Worm (Caenorhabditis elegans) whole organism, early embryonic: Measurements from ENCODE around the gene T02G5.15.

Source experiments
- B0310.2 ChIP-seq: sonication (generic microtip); optimal IDR thresholded peaks from 2 replicates; lab custom pipeline; 2016; ENCODE audit warnings: mild to moderate bottlenecking, missing genetic modification characterization, missing compliant biosample characterization
- F13C5.2 ChIP-seq: sonication (generic microtip); optimal IDR thresholded peaks from 2 replicates; lab custom pipeline; 2017; ENCODE audit warnings: mild to moderate bottlenecking, missing genetic modification characterization, inconsistent platforms, missing compliant biosample characterization
- aly-1 ChIP-seq: sonication (generic microtip); optimal IDR thresholded peaks from 2 replicates; lab custom pipeline; 2016; ENCODE audit warnings: missing genetic modification characterization, missing compliant biosample characterization
- ama-1 ChIP-seq: fragments of 150-350 bp; optimal IDR thresholded peaks from 2 replicates; lab custom pipeline; 2014
- ceh-13 ChIP-seq: fragments of 200-800 bp; sonication (Bioruptor generic); optimal IDR thresholded peaks from 2 replicates; lab custom pipeline; 2018; ENCODE audit warnings: mild to moderate bottlenecking, missing genetic modification characterization, missing compliant biosample characterization
- ceh-36 ChIP-seq: sonication (generic microtip); optimal IDR thresholded peaks from 2 replicates; lab custom pipeline; 2016; ENCODE audit warnings: missing genetic modification characterization, inconsistent platforms, missing compliant biosample characterization
- ets-7 ChIP-seq: sonication (generic microtip); optimal IDR thresholded peaks from 2 replicates; lab custom pipeline; 2016; ENCODE audit warnings: missing genotype, missing genetic modification characterization, missing compliant biosample characterization
- flt-1 ChIP-seq: fragments of 200-800 bp; sonication (Bioruptor generic); IDR thresholded peaks from 2 replicates; pipeline ENCODE4 v1.3.6; 2022; ENCODE audit warnings: missing genetic modification characterization, missing compliant biosample characterization
- hmbx-1 ChIP-seq: sonication (generic microtip); optimal IDR thresholded peaks from 2 replicates; lab custom pipeline; 2016; ENCODE audit warnings: mild to moderate bottlenecking, missing genetic modification characterization, missing compliant biosample characterization
- hmg-4 ChIP-seq: fragments of 200-800 bp; sonication (Bioruptor generic); optimal IDR thresholded peaks from 2 replicates; lab custom pipeline; 2018; ENCODE audit warnings: mild to moderate bottlenecking, missing genetic modification characterization, missing compliant biosample characterization
- hnd-1 ChIP-seq: sonication (generic microtip); optimal IDR thresholded peaks from 2 replicates; lab custom pipeline; 2016; ENCODE audit warnings: missing genetic modification characterization, missing compliant biosample characterization
- pes-1 ChIP-seq: fragments of 200-800 bp; sonication (Bioruptor generic); IDR thresholded peaks from 2 replicates; pipeline ENCODE4 v1.3.6; 2022; ENCODE audit warnings: missing genetic modification reagents, missing genetic modification characterization, missing compliant biosample characterization
- scrt-1 ChIP-seq: fragments of 200-800 bp; sonication (Bioruptor generic); IDR thresholded peaks from 2 replicates; pipeline ENCODE4 v1.3.6; 2022; ENCODE audit warnings: missing genetic modification characterization, missing compliant biosample characterization
- sea-1 ChIP-seq: fragments of 200-800 bp; sonication (Bioruptor generic); conservative IDR thresholded peaks from 2 replicates; pipeline ENCODE4 v1.3.6; 2022; ENCODE audit warnings: missing genetic modification characterization, missing compliant biosample characterization
- tbx-11 ChIP-seq: fragments of 200-800 bp; sonication (Bioruptor generic); IDR thresholded peaks from 2 replicates; pipeline ENCODE4 v1.3.6; 2022; ENCODE audit warnings: missing genetic modification characterization, missing compliant biosample characterization
- tbx-37 ChIP-seq: fragments of 200-800 bp; sonication (Bioruptor generic); conservative IDR thresholded peaks from 2 replicates; pipeline ENCODE4 v1.3.6; 2022; ENCODE audit warnings: missing genetic modification reagents, missing genetic modification characterization, missing compliant biosample characterization
- tra-4 ChIP-seq: sonication (generic microtip); optimal IDR thresholded peaks from 2 replicates; lab custom pipeline; 2017; ENCODE audit warnings: missing genetic modification characterization, missing compliant biosample characterization

T02G5.15 gene

DNA sequence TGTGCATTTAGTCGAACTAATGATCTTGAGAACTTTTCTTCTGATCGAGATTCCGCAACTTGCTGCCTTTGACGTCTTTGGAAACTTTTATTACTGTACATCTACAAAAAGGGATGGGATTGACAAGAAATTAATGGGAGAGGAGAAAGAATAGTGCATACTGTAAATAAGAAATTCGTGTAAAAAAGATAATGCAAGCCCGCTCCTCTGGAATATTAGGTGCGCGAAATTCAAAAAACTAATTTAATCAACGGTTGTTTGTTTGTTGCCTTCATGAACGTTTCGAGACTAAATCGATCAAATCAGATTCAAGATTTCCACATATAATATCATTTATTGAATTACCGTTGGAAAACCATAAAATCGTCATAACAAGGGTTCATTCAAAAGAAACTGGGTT, 14.3 kb upstream of the T02G5.15 start, which contains the start of gene him-14:
him-14 (minus strand) TSS at position 101 of the 400 bp plus-strand sequence.
- TF ChIP-seq ceh-13 (no peak), aly-1 (no peak), flt-1 (GFP tag; lab: Robert Waterston, UW) (no peak), ama-1 (lab: Kevin White, UChicago) (no peak)

DNA sequence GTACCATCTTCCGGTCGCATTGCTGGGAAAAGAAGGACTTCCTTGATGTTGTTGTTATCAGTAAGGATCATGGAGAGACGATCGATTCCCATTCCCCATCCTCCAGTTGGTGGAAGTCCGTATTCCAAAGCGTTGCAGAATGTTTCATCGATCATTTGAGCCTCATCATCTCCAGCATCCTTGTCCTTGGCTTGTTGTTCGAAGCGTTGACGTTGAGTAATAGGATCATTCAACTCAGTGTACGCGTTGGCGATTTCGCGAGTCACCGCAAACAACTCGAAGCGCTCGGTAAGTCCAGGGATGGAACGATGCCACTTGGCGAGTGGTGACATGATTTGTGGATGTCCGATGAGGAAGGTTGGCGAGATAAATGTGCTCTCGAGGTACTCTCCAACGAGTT, 13.7 kb upstream of the T02G5.15 start:
- TF ChIP-seq ceh-13, result no peak
- TF ChIP-seq flt-1 (GFP tag; lab: Robert Waterston, UW), result no peak
- TF ChIP-seq hmg-4 (GFP tag; lab: Kevin White, UChicago), result no peak
- no peak for TF ChIP-seq ceh-36
- TF ChIP-seq B0310.2 (tag; lab: Kevin White, UChicago), result no peak
- no peak for TF ChIP-seq tra-4
- TF ChIP-seq ama-1 (lab: Kevin White, UChicago), result no peak
- no peak for TF ChIP-seq tbx-11 (GFP tag; lab: Robert Waterston, UW)

DNA sequence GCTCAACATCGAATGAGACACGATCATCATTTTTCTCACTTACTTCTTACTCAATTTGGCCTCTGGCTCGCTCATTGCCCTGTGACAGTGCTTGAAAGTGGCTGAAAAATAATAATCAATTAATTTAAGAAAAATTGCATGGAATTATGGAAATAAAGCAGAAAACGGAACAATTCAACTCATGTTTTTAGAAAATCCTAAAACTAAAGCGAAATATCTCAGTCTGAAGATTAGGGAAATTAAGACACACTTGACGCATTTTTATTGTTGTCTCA, 11.9 kb upstream of the T02G5.15 start, which contains the start of gene kars-1:
kars-1 (minus strand) TSS at position 101 of the 275 bp plus-strand sequence.
- TF ChIP-seq hmbx-1 (tag; lab: Kevin White, UChicago) (no peak), scrt-1 (GFP tag; lab: Robert Waterston, UW) (no peak), ets-7 (tag; lab: Kevin White, UChicago) (no peak), tra-4 (no peak), aly-1 (no peak), hnd-1 (no peak), F13C5.2 (tag; lab: Kevin White, UChicago) (no peak), tbx-37 (GFP tag; lab: Robert Waterston, UW) (no peak), flt-1 (GFP tag; lab: Robert Waterston, UW) (no peak)

DNA sequence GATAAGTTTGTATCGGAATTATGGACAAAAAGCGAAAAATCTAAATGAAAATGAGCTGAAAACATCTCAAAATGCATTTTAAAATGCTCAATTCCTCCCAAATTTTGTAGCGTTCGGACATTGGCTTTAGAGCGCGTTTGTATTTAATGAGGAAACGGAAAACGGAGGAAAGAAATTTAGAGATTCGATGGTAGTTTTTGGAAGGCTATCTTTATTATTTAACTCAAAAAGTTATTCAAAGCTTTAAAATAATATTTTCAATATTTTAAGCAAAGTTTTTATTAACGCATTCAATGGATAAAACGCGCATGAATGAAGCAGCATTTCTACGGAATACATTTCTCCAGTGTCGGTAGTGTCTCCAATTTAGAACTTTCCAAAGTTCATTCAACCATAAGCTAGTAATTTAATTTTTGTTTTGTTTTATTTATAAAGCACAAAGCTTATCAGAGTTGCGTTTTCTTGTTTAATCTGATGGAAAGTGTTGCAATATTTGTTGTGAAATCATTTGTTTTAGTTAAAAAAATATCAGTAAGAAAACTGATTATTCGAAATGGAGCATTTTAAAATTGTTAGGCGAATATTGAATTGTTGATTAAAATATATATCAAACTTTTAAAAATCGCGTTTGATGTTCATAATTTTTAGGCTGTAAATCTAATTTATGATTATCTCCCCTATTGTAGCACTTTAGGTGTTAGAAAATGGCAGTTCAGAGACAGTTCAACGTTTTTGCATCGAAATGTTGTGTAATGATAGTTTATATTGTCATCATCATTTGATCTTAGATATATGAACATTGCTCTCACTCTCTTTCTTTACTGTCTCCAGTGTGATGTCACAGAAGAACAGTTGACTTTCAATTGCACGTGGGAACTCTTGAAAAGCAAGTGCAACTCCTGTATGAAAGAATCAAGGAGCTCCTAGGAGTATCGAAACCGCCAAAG, 11.3 kb upstream of the T02G5.15 start:
- TF ChIP-seq ceh-36, result no peak
- TF ChIP-seq scrt-1 (GFP tag; lab: Robert Waterston, UW), result no peak
- 0 out of 2 replicates have a peak, but pooled peaks have one; percentile 19 for TF ChIP-seq tbx-37 (GFP tag; lab: Robert Waterston, UW)
- TF ChIP-seq ets-7 (tag; lab: Kevin White, UChicago), result peak; percentile 18
- TF ChIP-seq aly-1, result no peak
- no peak for TF ChIP-seq hmbx-1 (tag; lab: Kevin White, UChicago)
- peak; percentile 5 for TF ChIP-seq ceh-13
- TF ChIP-seq hnd-1, result peak; percentile 5

DNA sequence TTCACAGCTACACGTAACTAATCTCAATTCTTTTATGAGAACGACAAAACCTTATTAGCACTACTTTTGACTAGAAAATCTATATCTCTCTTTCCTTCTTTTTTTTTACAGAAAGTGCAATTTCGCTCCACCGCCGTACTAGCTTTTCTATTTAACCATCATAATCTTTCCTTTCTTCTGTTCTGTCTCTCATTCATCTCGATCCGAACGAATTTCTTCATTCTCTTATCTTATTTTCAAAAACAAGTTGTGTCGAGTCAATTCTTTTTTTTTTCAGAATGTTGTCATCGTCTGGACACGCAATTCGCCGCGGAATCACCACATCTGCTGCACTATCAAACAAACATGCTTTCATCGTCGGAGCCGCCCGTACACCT, 10.6 kb upstream of the T02G5.15 start, which contains the start of gene kat-1:
kat-1 (plus strand) TSS at position 278 of the 377 bp plus-strand sequence.
- TF ChIP-seq tbx-37 (GFP tag; lab: Robert Waterston, UW), result no peak
- no peak for TF ChIP-seq scrt-1 (GFP tag; lab: Robert Waterston, UW)
- no peak for TF ChIP-seq hnd-1
- no peak for TF ChIP-seq tbx-11 (GFP tag; lab: Robert Waterston, UW)
- TF ChIP-seq ama-1 (lab: Kevin White, UChicago), result no peak
- no peak for TF ChIP-seq hmbx-1 (tag; lab: Kevin White, UChicago)
- TF ChIP-seq ceh-36, result no peak
- no peak for TF ChIP-seq sea-1 (GFP tag; lab: Robert Waterston, UW)

DNA sequence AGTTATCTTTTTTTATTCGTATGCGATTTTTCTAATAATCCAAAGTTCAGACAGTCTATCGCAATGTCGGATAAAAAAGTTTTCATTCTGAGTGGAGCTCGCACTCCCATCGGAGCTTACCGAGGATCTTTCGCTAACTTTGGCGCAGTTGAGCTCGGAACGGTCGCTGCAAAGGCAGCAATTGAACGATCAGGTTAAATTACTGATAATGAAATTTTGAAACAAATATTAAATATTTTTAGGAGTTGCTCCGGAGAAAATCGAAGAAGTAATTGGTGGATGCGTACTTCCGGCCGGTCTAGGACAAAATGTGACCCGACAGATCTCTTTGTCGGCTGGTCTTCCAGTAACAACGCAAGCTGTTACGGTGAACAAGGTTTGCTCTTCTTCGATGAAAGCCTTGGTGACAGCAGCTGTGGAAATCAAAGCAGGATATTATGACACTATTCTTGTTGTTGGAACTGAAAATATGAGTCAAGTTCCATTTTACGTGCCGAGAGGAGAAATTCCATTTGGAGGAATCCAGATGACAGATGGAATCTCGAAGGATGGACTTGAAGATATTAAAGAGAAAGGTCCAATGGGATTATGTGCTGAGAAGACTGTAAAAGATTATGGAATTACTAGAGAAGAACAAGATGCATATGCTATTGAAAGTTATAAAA, 8.4 kb upstream of the T02G5.15 start, which contains the start of gene T02G5.7:
T02G5.7 (plus strand) TSS at position 51 of the 665 bp plus-strand sequence.
- TF ChIP-seq scrt-1 (GFP tag; lab: Robert Waterston, UW), result no peak
- TF ChIP-seq hmbx-1 (tag; lab: Kevin White, UChicago), result no peak
- no peak for TF ChIP-seq tra-4
- no peak for TF ChIP-seq aly-1
- TF ChIP-seq ets-7 (tag; lab: Kevin White, UChicago), result no peak
- no peak for TF ChIP-seq hmg-4 (GFP tag; lab: Kevin White, UChicago)
- no peak for TF ChIP-seq tbx-11 (GFP tag; lab: Robert Waterston, UW)
- no peak for TF ChIP-seq ceh-36
- TF ChIP-seq pes-1 (GFP tag; lab: Robert Waterston, UW), result no peak
- no peak for TF ChIP-seq hnd-1
- TF ChIP-seq sea-1 (GFP tag; lab: Robert Waterston, UW), result no peak
- no peak for TF ChIP-seq B0310.2 (tag; lab: Kevin White, UChicago)
- TF ChIP-seq tbx-37 (GFP tag; lab: Robert Waterston, UW), result no peak
- TF ChIP-seq F13C5.2 (tag; lab: Kevin White, UChicago), result no peak
- TF ChIP-seq ceh-13, result no peak
- TF ChIP-seq ama-1 (lab: Kevin White, UChicago), result no peak
- no peak for TF ChIP-seq flt-1 (GFP tag; lab: Robert Waterston, UW)

DNA sequence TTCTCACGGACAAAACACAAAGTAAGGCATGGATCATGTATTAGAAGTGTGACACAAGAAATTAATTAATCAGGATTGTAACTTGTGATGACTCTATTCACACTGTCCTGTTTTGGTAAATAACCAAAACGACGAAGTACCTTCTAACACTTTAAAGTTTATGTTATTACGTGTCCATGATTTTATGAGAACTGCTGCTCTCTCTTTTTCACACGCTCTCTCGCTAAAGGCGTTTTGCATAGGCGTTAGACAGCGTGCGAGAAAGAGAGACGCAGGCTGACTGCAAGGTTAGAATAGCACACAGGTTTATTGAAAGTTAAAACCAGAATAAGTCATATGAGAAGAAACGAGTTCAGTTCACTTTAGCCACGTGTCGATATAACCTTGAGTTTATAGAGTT, 6.0 kb downstream of the T02G5.15 start:
- TF ChIP-seq ceh-36 (no peak), hmg-4 (GFP tag; lab: Kevin White, UChicago) (no peak), hmbx-1 (tag; lab: Kevin White, UChicago) (no peak), ceh-13 (no peak), scrt-1 (GFP tag; lab: Robert Waterston, UW) (no peak), B0310.2 (tag; lab: Kevin White, UChicago) (no peak), tra-4 (no peak)

DNA sequence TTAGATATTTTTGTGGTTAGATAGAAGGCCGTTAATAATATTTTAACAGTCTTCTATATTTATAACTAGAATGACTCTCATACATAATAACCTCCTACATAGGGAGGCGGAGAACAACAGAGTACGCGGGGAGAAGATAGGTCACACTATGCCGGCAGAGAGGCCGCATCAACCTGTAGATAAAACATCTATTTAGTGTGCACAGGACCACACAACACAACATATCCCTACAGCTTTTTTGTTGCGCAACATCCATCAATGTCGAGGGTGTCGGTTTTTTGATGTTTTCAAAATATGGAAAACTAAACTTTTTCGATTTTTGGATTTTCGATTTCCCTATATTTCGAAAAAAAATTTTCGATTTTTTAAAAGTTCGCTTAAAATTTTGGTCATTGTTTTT, 6.7 kb downstream of the T02G5.15 start:
- no peak for TF ChIP-seq tra-4
- no peak; the same call in 1 of the 2 replicates for TF ChIP-seq tbx-11 (GFP tag; lab: Robert Waterston, UW)
- TF ChIP-seq pes-1 (GFP tag; lab: Robert Waterston, UW), result 0 out of 2 replicates have a peak, but pooled peaks have one; percentile 4
- TF ChIP-seq ets-7 (tag; lab: Kevin White, UChicago), result no peak
- TF ChIP-seq hmg-4 (GFP tag; lab: Kevin White, UChicago), result peak; percentile 44
- TF ChIP-seq ceh-13, result no peak
